Worm (Caenorhabditis elegans): ENCODE results near the gene ltah-1.2.
"Not testable (repeated sequence)": the region's sequence is repeated elsewhere in the genome, so short reads cannot be mapped to it uniquely, and the experiment has no call there.

Gene ltah-1.2

ce11 chrIV:3606285-3606834, 6.5 kb downstream of the ltah-1.2 start, which contains the start of the genes Y37E11B.10 and kgb-2:
Gene Y37E11B.10 (minus strand): TSS chrIV:3606466.
Gene kgb-2 (plus strand): TSS chrIV:3606784.
- TF ChIP-seq tab-1 (GFP tag; IDR thresholded peaks at IDR 0.05): no peak
- no peak for TF ChIP-seq T22C8.4 (GFP tag; IDR thresholded peaks at IDR 0.05)
- no peak for TF ChIP-seq klf-2 (GFP tag; conservative IDR thresholded peaks at IDR 0.05)
- no peak for TF ChIP-seq ztf-23 (GFP tag; IDR thresholded peaks at IDR 0.05)
- no peak for TF ChIP-seq ref-1 (GFP tag; conservative IDR thresholded peaks at IDR 0.05)
- no peak for TF ChIP-seq flt-1 (GFP tag; IDR thresholded peaks at IDR 0.05)

ce11 chrIV:3604104-3604503, 8.8 kb downstream of the ltah-1.2 start:
- TF ChIP-seq flt-1 (GFP tag; IDR thresholded peaks at IDR 0.05) (no peak), klf-2 (GFP tag; conservative IDR thresholded peaks at IDR 0.05) (no peak), tab-1 (GFP tag; IDR thresholded peaks at IDR 0.05) (no peak), ztf-29 (GFP tag; IDR thresholded peaks at IDR 0.05) (no peak), ref-1 (GFP tag; conservative IDR thresholded peaks at IDR 0.05) (no peak), cog-1 (tag; optimal IDR thresholded peaks at IDR 0.05) (no peak), T22C8.4 (GFP tag; IDR thresholded peaks at IDR 0.05) (no peak), ztf-23 (GFP tag; IDR thresholded peaks at IDR 0.05) (no peak), med-1 (GFP tag; optimal IDR thresholded peaks at IDR 0.05; ENCODE audit: insufficient read depth) (no peak)

- no peak for TF ChIP-seq klf-2 (GFP tag; conservative IDR thresholded peaks at IDR 0.05)
- no peak for TF ChIP-seq cog-1 (tag; optimal IDR thresholded peaks at IDR 0.05)
- no peak for TF ChIP-seq med-1 (GFP tag; optimal IDR thresholded peaks at IDR 0.05; ENCODE audit: insufficient read depth)
- no peak for TF ChIP-seq T22C8.4 (GFP tag; IDR thresholded peaks at IDR 0.05)
- TF ChIP-seq ztf-23 (GFP tag; IDR thresholded peaks at IDR 0.05): no peak
- no peak for TF ChIP-seq tab-1 (GFP tag; IDR thresholded peaks at IDR 0.05)
- TF ChIP-seq ztf-29 (GFP tag; IDR thresholded peaks at IDR 0.05): no peak
- TF ChIP-seq flt-1 (GFP tag; IDR thresholded peaks at IDR 0.05): no peak
- TF ChIP-seq ref-1 (GFP tag; conservative IDR thresholded peaks at IDR 0.05): no peak
Measured at ce11 chrIV:3601846-3602245, 11.0 kb downstream of the ltah-1.2 start.

DNA sequence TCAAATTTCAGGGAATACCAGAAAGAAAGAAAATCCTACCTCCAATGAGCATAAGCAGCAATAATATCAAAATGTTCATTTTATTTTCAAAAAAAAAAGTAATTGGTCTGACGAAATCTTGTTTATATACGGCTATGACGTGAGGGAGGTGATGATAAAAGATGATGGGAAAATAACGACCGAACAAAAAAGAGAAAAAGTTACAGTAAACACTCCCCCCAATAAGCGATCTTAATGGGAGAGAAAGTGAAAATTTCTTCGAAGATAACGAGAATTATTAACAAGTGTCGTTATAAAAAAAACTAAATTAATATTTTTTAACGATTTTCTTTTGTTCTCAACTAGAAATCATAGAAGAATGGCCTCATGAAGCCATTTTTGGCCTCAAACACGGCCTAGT, 12.9 kb downstream of the ltah-1.2 start, which contains the start of gene Y37E11B.7:
TSS of gene Y37E11B.7 (minus strand) at position 207 of the 400 bp plus-strand sequence.
- TF ChIP-seq ref-1 (GFP tag; conservative IDR thresholded peaks at IDR 0.05) (no peak), T22C8.4 (GFP tag; IDR thresholded peaks at IDR 0.05) (no peak), ztf-29 (GFP tag; IDR thresholded peaks at IDR 0.05) (no peak), klf-2 (GFP tag; conservative IDR thresholded peaks at IDR 0.05) (no peak), ztf-23 (GFP tag; IDR thresholded peaks at IDR 0.05) (no peak), tab-1 (GFP tag; IDR thresholded peaks at IDR 0.05) (no peak), flt-1 (GFP tag; IDR thresholded peaks at IDR 0.05) (no peak), med-1 (GFP tag; optimal IDR thresholded peaks at IDR 0.05; ENCODE audit: insufficient read depth) (no peak), cog-1 (tag; optimal IDR thresholded peaks at IDR 0.05) (no peak)

- no peak for TF ChIP-seq ref-1 (GFP tag; conservative IDR thresholded peaks at IDR 0.05)
- TF ChIP-seq med-1 (GFP tag; optimal IDR thresholded peaks at IDR 0.05; ENCODE audit: insufficient read depth): no peak
- no peak for TF ChIP-seq ztf-29 (GFP tag; IDR thresholded peaks at IDR 0.05)
- TF ChIP-seq flt-1 (GFP tag; IDR thresholded peaks at IDR 0.05): no peak
- no peak for TF ChIP-seq cog-1 (tag; optimal IDR thresholded peaks at IDR 0.05)
- no peak for TF ChIP-seq klf-2 (GFP tag; conservative IDR thresholded peaks at IDR 0.05)
Measured at ce11 chrIV:3599126-3599525, 13.7 kb downstream of the ltah-1.2 start, which contains the start of gene Y37E11B.6. Gene Y37E11B.6 (minus strand): TSS chrIV:3599306.

ce11 chrIV:3598452-3598851, 14.4 kb downstream of the ltah-1.2 start, which contains the start of gene Y37E11B.5:
Gene Y37E11B.5 (minus strand): TSS chrIV:3598552.
- no peak for TF ChIP-seq tab-1 (GFP tag; IDR thresholded peaks at IDR 0.05)
- no peak for TF ChIP-seq T22C8.4 (GFP tag; IDR thresholded peaks at IDR 0.05)
- TF ChIP-seq ztf-23 (GFP tag; IDR thresholded peaks at IDR 0.05): no peak
- TF ChIP-seq cog-1 (tag; optimal IDR thresholded peaks at IDR 0.05): no peak
- no peak for TF ChIP-seq ref-1 (GFP tag; conservative IDR thresholded peaks at IDR 0.05)
- no peak for TF ChIP-seq ztf-29 (GFP tag; IDR thresholded peaks at IDR 0.05)
- no peak for TF ChIP-seq med-1 (GFP tag; optimal IDR thresholded peaks at IDR 0.05; ENCODE audit: insufficient read depth)
- no peak for TF ChIP-seq klf-2 (GFP tag; conservative IDR thresholded peaks at IDR 0.05)
- no peak for TF ChIP-seq flt-1 (GFP tag; IDR thresholded peaks at IDR 0.05)

DNA sequence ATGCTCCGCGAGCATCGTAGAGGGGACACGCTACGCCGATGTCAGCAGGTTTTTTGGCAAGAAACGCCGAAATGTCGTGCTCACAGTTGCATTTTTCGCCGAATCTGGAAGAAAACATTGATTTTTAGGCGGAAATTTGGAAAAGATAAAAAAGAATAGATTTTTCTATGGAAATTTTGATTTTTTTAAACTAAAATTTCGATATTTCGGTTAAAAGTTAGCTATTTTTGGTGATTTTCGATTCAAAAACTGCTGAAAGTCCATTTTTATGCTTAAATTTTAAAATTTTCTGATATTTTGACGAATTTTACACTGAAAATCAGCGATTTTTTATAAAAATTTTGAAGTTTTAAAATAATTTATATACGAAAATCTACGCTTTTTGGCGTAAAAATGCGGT, 15.5 kb downstream of the ltah-1.2 start:
- no peak for TF ChIP-seq flt-1 (GFP tag; IDR thresholded peaks at IDR 0.05)
- no peak for TF ChIP-seq med-1 (GFP tag; optimal IDR thresholded peaks at IDR 0.05; ENCODE audit: insufficient read depth)

ce11 chrIV:3593513-3593912, 19.4 kb downstream of the ltah-1.2 start, which contains the start of gene taf-2:
Gene taf-2 (minus strand): TSS chrIV:3593613.
- TF ChIP-seq klf-2 (GFP tag; conservative IDR thresholded peaks at IDR 0.05) (no peak), T22C8.4 (GFP tag; IDR thresholded peaks at IDR 0.05) (no peak), med-1 (GFP tag; optimal IDR thresholded peaks at IDR 0.05; ENCODE audit: insufficient read depth) (no peak), ztf-23 (GFP tag; IDR thresholded peaks at IDR 0.05) (no peak), ref-1 (GFP tag; conservative IDR thresholded peaks at IDR 0.05) (no peak), flt-1 (GFP tag; IDR thresholded peaks at IDR 0.05) (no peak), cog-1 (tag; optimal IDR thresholded peaks at IDR 0.05) (no peak), ztf-29 (GFP tag; IDR thresholded peaks at IDR 0.05) (no peak), tab-1 (GFP tag; IDR thresholded peaks at IDR 0.05) (no peak)

ce11 chrIV:3590821-3591220, 22.1 kb downstream of the ltah-1.2 start:
- TF ChIP-seq ref-1 (GFP tag; conservative IDR thresholded peaks at IDR 0.05): no peak
- no peak for TF ChIP-seq T22C8.4 (GFP tag; IDR thresholded peaks at IDR 0.05)
- TF ChIP-seq flt-1 (GFP tag; IDR thresholded peaks at IDR 0.05): no peak
- TF ChIP-seq tab-1 (GFP tag; IDR thresholded peaks at IDR 0.05): no peak
- no peak for TF ChIP-seq ztf-29 (GFP tag; IDR thresholded peaks at IDR 0.05)
- TF ChIP-seq cog-1 (tag; optimal IDR thresholded peaks at IDR 0.05): no peak
- TF ChIP-seq ztf-23 (GFP tag; IDR thresholded peaks at IDR 0.05): no peak
- TF ChIP-seq klf-2 (GFP tag; conservative IDR thresholded peaks at IDR 0.05): no peak
- TF ChIP-seq med-1 (GFP tag; optimal IDR thresholded peaks at IDR 0.05; ENCODE audit: insufficient read depth): no peak

ce11 chrIV:3582806-3583205, 30.1 kb downstream of the ltah-1.2 start, which contains the start of gene blos-7:
Gene blos-7 (minus strand): TSS chrIV:3582906.
- TF ChIP-seq tab-1 (GFP tag; IDR thresholded peaks at IDR 0.05); cog-1 (tag; optimal IDR thresholded peaks at IDR 0.05); ref-1 (GFP tag; conservative IDR thresholded peaks at IDR 0.05): not testable (repeated sequence)

All from whole organism, midembryonic.